Fruit fly (Drosophila melanogaster) whole organism, embryonic: ENCODE data around the gene CG14440.

Experiments used
- Aef1 ChIP-seq: fragments of 200-800 bp; sonication (Bioruptor generic); IDR thresholded peaks from 3 replicates; pipeline ENCODE4 v1.3.6; 2022; ENCODE audit warnings: missing biosample characterization, missing genetic modification characterization
- Atf-2 ChIP-seq: fragments of 200-800 bp; sonication (Bioruptor generic); optimal IDR thresholded peaks from 2 replicates; lab custom pipeline; 2016; ENCODE audit warnings: missing biosample characterization, missing genetic modification characterization
- Awh ChIP-seq: fragments of 200-800 bp; sonication (Bioruptor generic); IDR thresholded peaks from 2 replicates; pipeline ENCODE4, ENCODE4 v1.3.6; 2022; ENCODE audit warnings: missing biosample characterization, missing genetic modification characterization
- B-H1 ChIP-seq: fragments of 200-800 bp; sonication (Bioruptor generic); IDR thresholded peaks from 3 replicates; pipeline ENCODE4 v1.3.6; 2022; ENCODE audit warnings: missing biosample characterization, missing genetic modification characterization
- CG10321 ChIP-seq: fragments of 200-800 bp; sonication (Bioruptor generic); IDR thresholded peaks from 2 replicates; pipeline ENCODE4 v1.3.6; 2022; ENCODE audit warnings: missing biosample characterization, missing genetic modification characterization
- CG10366 ChIP-seq: fragments of 200-800 bp; sonication (Bioruptor generic); IDR thresholded peaks from 2 replicates; pipeline ENCODE4 v1.3.6; 2022; ENCODE audit warnings: missing biosample characterization, missing genetic modification characterization
- CG12071 ChIP-seq: fragments of 200-800 bp; sonication (Bioruptor generic); optimal IDR thresholded peaks from 3 replicates; lab custom pipeline; 2018; ENCODE audit warnings: missing biosample characterization, mild to moderate bottlenecking, missing genetic modification characterization
- CG12104 ChIP-seq: fragments of 200-800 bp; sonication (Bioruptor generic); optimal IDR thresholded peaks from 3 replicates; lab custom pipeline; 2016; ENCODE audit warnings: missing biosample characterization, missing genetic modification characterization
- CG14667 ChIP-seq: fragments of 200-800 bp; sonication (Bioruptor generic); IDR thresholded peaks from 2 replicates; pipeline ENCODE4 v1.3.6; 2022; ENCODE audit warnings: missing biosample characterization, missing genetic modification characterization
- CG17912 ChIP-seq: fragments of 200-800 bp; sonication (Bioruptor generic); optimal IDR thresholded peaks from 2 replicates; lab custom pipeline; 2018; ENCODE audit warnings: missing biosample characterization, mild to moderate bottlenecking, missing genetic modification characterization
- CG18764 ChIP-seq: fragments of 200-800 bp; sonication (Bioruptor generic); optimal IDR thresholded peaks from 3 replicates; lab custom pipeline; 2016; ENCODE audit warnings: missing biosample characterization, missing genetic modification characterization
- CG2678 ChIP-seq: fragments of 200-800 bp; sonication (Bioruptor generic); optimal IDR thresholded peaks from 3 replicates; lab custom pipeline; 2019; ENCODE audit warnings: missing biosample characterization, mild to moderate bottlenecking, missing genetic modification characterization, moderate library complexity
- CG31441 ChIP-seq: fragments of 200-800 bp; sonication (Bioruptor generic); IDR thresholded peaks from 2 replicates; pipeline ENCODE4 v1.3.6; 2022; ENCODE audit warnings: missing biosample characterization, missing genetic modification characterization
- CG32532 ChIP-seq: fragments of 200-800 bp; sonication (Bioruptor generic); IDR thresholded peaks from 2 replicates; pipeline ENCODE4 v1.3.6; 2022; ENCODE audit warnings: missing biosample characterization, missing genetic modification characterization
- CG34422 ChIP-seq: fragments of 200-800 bp; sonication (Bioruptor generic); IDR thresholded peaks from 3 replicates; pipeline ENCODE4 v1.3.6; 2022; ENCODE audit warnings: missing biosample characterization, missing genetic modification characterization
- CG42726 ChIP-seq: fragments of 200-800 bp; sonication (Bioruptor generic); IDR thresholded peaks from 2 replicates; pipeline ENCODE4 v1.3.6; 2022; ENCODE audit warnings: missing biosample characterization, missing genetic modification characterization; ENCODE audit not compliant: partially characterized antibody
- CG4617 ChIP-seq: fragments of 200-800 bp; sonication (Bioruptor generic); optimal IDR thresholded peaks from 3 replicates; lab custom pipeline; 2016; ENCODE audit warnings: missing biosample characterization, missing genetic modification characterization, borderline replicate concordance
- CG4707 ChIP-seq: fragments of 200-800 bp; sonication (Bioruptor generic); optimal IDR thresholded peaks from 2 replicates; lab custom pipeline; 2018; ENCODE audit warnings: missing biosample characterization, mild to moderate bottlenecking, missing genetic modification characterization, moderate library complexity
- CG5245 ChIP-seq: fragments of 200-800 bp; sonication (Bioruptor generic); optimal IDR thresholded peaks from 3 replicates; lab custom pipeline; 2016; ENCODE audit warnings: missing biosample characterization, missing genetic modification characterization
- CG5953 ChIP-seq: fragments of 200-800 bp; sonication (Bioruptor generic); IDR thresholded peaks from 2 replicates; pipeline ENCODE4 v1.3.6; 2022; ENCODE audit warnings: missing biosample characterization, missing genetic modification characterization
- CG6254 ChIP-seq: fragments of 200-800 bp; sonication (Bioruptor generic); optimal IDR thresholded peaks from 3 replicates; lab custom pipeline; 2017; ENCODE audit warnings: mild to moderate bottlenecking, missing biosample characterization, missing genetic modification reagents, missing genetic modification characterization
- CG6683 ChIP-seq: fragments of 200-800 bp; sonication (Bioruptor generic); optimal IDR thresholded peaks from 2 replicates; lab custom pipeline; 2017; ENCODE audit warnings: missing biosample characterization, mild to moderate bottlenecking, missing genetic modification characterization, missing genetic modification reagents
- Dip2 ChIP-seq: fragments of 200-800 bp; sonication (Bioruptor generic); IDR thresholded peaks from 2 replicates; pipeline ENCODE4 v1.3.6; 2022; ENCODE audit warnings: missing biosample characterization, missing genetic modification characterization
- Doc2 ChIP-seq: fragments of 200-800 bp; sonication (Bioruptor generic); IDR thresholded peaks from 2 replicates; pipeline ENCODE4 v1.3.6; 2022; ENCODE audit warnings: missing biosample characterization, missing genetic modification characterization
- HmgD ChIP-seq: fragments of 200-800 bp; sonication (Bioruptor generic); optimal IDR thresholded peaks from 3 replicates; lab custom pipeline; 2016; ENCODE audit warnings: missing biosample characterization, missing genetic modification characterization
- Hr39 ChIP-seq: fragments of >200 bp; optimal IDR thresholded peaks from 2 replicates; lab custom pipeline; 2017
- Lim3 ChIP-seq: fragments of 200-800 bp; sonication (Bioruptor generic); IDR thresholded peaks from 2 replicates; pipeline ENCODE4 v1.3.6; 2022; ENCODE audit warnings: missing biosample characterization, missing genetic modification characterization
- Myb ChIP-seq: fragments of 200-800 bp; sonication (Bioruptor generic); optimal IDR thresholded peaks from 2 replicates; lab custom pipeline; 2016; ENCODE audit warnings: missing biosample characterization, missing genetic modification characterization
- NfI ChIP-seq: fragments of 200-800 bp; sonication (Bioruptor generic); optimal IDR thresholded peaks from 3 replicates; lab custom pipeline; 2018; ENCODE audit warnings: missing biosample characterization, mild to moderate bottlenecking, missing genetic modification characterization, moderate library complexity
- Pdp1 ChIP-seq, 2 experiments: fragments of 200-800 bp; sonication (Bioruptor generic); optimal IDR thresholded peaks; 3 replicates each; lab custom pipeline; 2016; ENCODE audit warnings: missing biosample characterization in 2 of 2, missing genetic modification characterization in 2 of 2, mild to moderate bottlenecking in 1 of 2, moderate library complexity in 1 of 2
- Taf1 ChIP-seq: fragments of 200-800 bp; sonication (Bioruptor generic); IDR thresholded peaks from 2 replicates; pipeline ENCODE4 v1.3.6; 2022; ENCODE audit warnings: missing biosample characterization, missing genetic modification characterization
- ara ChIP-seq: fragments of 200-800 bp; sonication (Bioruptor generic); IDR thresholded peaks from 2 replicates; pipeline ENCODE4 v1.3.6; 2022; ENCODE audit warnings: missing biosample characterization, missing genetic modification characterization
- bbx ChIP-seq: fragments of 200-800 bp; sonication (Bioruptor generic); IDR thresholded peaks from 2 replicates; pipeline ENCODE4 v1.3.6; 2022; ENCODE audit warnings: missing biosample characterization, missing genetic modification characterization; ENCODE audit not compliant: partially characterized antibody
- chif ChIP-seq, 2 experiments: fragments of 200-800 bp; sonication (Bioruptor generic); optimal IDR thresholded peaks; 3 replicates each; lab custom pipeline; 2016; ENCODE audit warnings: missing biosample characterization in 2 of 2, missing genetic modification characterization in 2 of 2
- dan ChIP-seq: fragments of 200-800 bp; sonication (Bioruptor generic); IDR thresholded peaks from 2 replicates; pipeline ENCODE4 v1.3.6; 2022; ENCODE audit warnings: missing biosample characterization, missing genetic modification characterization
- dimm ChIP-seq: fragments of 200-800 bp; sonication (Bioruptor generic); IDR thresholded peaks from 2 replicates; pipeline ENCODE4 v1.3.6; 2022; ENCODE audit warnings: missing biosample characterization, missing genetic modification characterization
- dpn ChIP-seq, 2 experiments: fragments of 200-800 bp; sonication (Bioruptor generic); optimal IDR thresholded peaks; 3 replicates each; lab custom pipeline; 2016; ENCODE audit warnings: missing biosample characterization in 2 of 2, missing genetic modification characterization in 2 of 2
- emc ChIP-seq: fragments of 200-800 bp; sonication (Bioruptor generic); optimal IDR thresholded peaks from 2 replicates; lab custom pipeline; 2016; ENCODE audit warnings: missing biosample characterization, missing genetic modification characterization
- esg ChIP-seq: fragments of 200-800 bp; sonication (Bioruptor generic); conservative IDR thresholded peaks from 2 replicates; pipeline ENCODE4 v1.3.6; 2022; ENCODE audit warnings: missing biosample characterization, missing genetic modification characterization
- ewg ChIP-seq: fragments of 200-800 bp; sonication (Bioruptor generic); optimal IDR thresholded peaks from 3 replicates; lab custom pipeline; 2017; ENCODE audit warnings: mild to moderate bottlenecking, missing biosample characterization, missing genetic modification reagents, missing genetic modification characterization
- exex ChIP-seq: fragments of 200-800 bp; sonication (Bioruptor generic); optimal IDR thresholded peaks from 4 replicates; lab custom pipeline; 2018; ENCODE audit warnings: missing biosample characterization, mild to moderate bottlenecking, missing genetic modification characterization, moderate library complexity
- gfzf ChIP-seq: fragments of 200-800 bp; sonication (Bioruptor generic); optimal IDR thresholded peaks from 2 replicates; lab custom pipeline; 2016; ENCODE audit warnings: missing biosample characterization, mild to moderate bottlenecking, missing genetic modification characterization, moderate library complexity
- insv ChIP-seq, 2 experiments: fragments of 200-800 bp; sonication (Bioruptor generic); optimal IDR thresholded peaks; 3 replicates each; lab custom pipeline; 2016 to 2018; ENCODE audit warnings: missing biosample characterization in 2 of 2, missing genetic modification characterization in 2 of 2
- lab ChIP-seq: fragments of 200-800 bp; sonication (Bioruptor generic); optimal IDR thresholded peaks from 3 replicates; lab custom pipeline; 2017; ENCODE audit warnings: missing biosample characterization, missing genetic modification characterization, mild to moderate bottlenecking, moderate library complexity, missing genetic modification reagents
- pita ChIP-seq: fragments of 200-800 bp; sonication (Bioruptor generic); optimal IDR thresholded peaks from 2 replicates; lab custom pipeline; 2017; ENCODE audit warnings: missing biosample characterization, mild to moderate bottlenecking, missing genetic modification characterization
- row ChIP-seq: fragments of 200-800 bp; sonication (Bioruptor generic); IDR thresholded peaks from 3 replicates; pipeline ENCODE4 v1.3.6; 2022; ENCODE audit warnings: missing biosample characterization, missing genetic modification characterization
- run ChIP-seq: fragments of 200-800 bp; sonication (Bioruptor generic); optimal IDR thresholded peaks from 3 replicates; lab custom pipeline; 2018; ENCODE audit warnings: missing biosample characterization, mild to moderate bottlenecking, missing genetic modification characterization
- scrt ChIP-seq: fragments of 200-800 bp; sonication (Bioruptor generic); optimal IDR thresholded peaks from 2 replicates; lab custom pipeline; 2018; ENCODE audit warnings: missing biosample characterization, mild to moderate bottlenecking, missing genetic modification characterization, moderate library complexity
- sqz ChIP-seq: fragments of 200-800 bp; sonication (Bioruptor generic); optimal IDR thresholded peaks from 3 replicates; lab custom pipeline; 2018; ENCODE audit warnings: missing biosample characterization, mild to moderate bottlenecking, missing genetic modification characterization
- toy ChIP-seq: fragments of 200-800 bp; sonication (Bioruptor generic); IDR thresholded peaks from 2 replicates; pipeline ENCODE4 v1.3.6; 2022; ENCODE audit warnings: missing biosample characterization, missing genetic modification characterization
- zfh2 ChIP-seq: fragments of 200-800 bp; sonication (Bioruptor generic); optimal IDR thresholded peaks from 2 replicates; lab custom pipeline; 2016; ENCODE audit warnings: missing biosample characterization, missing genetic modification characterization

Gene CG14440

dm6 chrX:6699255-6699885 is 1.0 kb upstream of the CG14440 start, which contains the start of gene CG14441 (continued):
- TF ChIP-seq dpn (GFP tag; optimal IDR thresholded peaks at IDR 0.05; lab: Kevin White, UChicago) (peak; percentile 5 to 21), bbx (peak; percentile 97), CG4707 (GFP tag; lab: Kevin White, UChicago) (peak; percentile 41), ewg (GFP tag; lab: Kevin White, UChicago) (no peak), Taf1 (GFP tag; lab: Robert Waterston, UW) (no peak), Atf-2 (GFP tag; lab: Kevin White, UChicago) (peak; percentile 32), CG34422 (GFP tag; lab: Robert Waterston, UW) (peak; percentile 65; the same call in 1 of the 3 replicates), zfh2 (GFP tag; lab: Kevin White, UChicago) (no peak), chif (GFP tag; optimal IDR thresholded peaks at IDR 0.05; lab: Kevin White, UChicago) (no peak), ara (GFP tag; lab: Robert Waterston, UW) (0 out of 2 replicates have a peak, but pooled peaks have one; percentile 34), Lim3 (GFP tag; lab: Robert Waterston, UW) (no peak), Doc2 (GFP tag; lab: Robert Waterston, UW) (no peak), CG6683 (GFP tag; lab: Kevin White, UChicago) (peak; percentile 54), sqz (peak; percentile 30), toy (GFP tag; lab: Robert Waterston, UW) (0 out of 2 replicates have a peak, but pooled peaks have one; percentile 27), Hr39 (lab: Kevin White, UChicago) (no peak), Myb (GFP tag; lab: Kevin White, UChicago) (peak; percentile 4), gfzf (GFP tag; lab: Kevin White, UChicago) (no peak), row (GFP tag; lab: Robert Waterston, UW) (peak; percentile 98), scrt (GFP tag; lab: Kevin White, UChicago) (peak; percentile 67), CG4617 (GFP tag; lab: Kevin White, UChicago) (no peak), CG12071 (GFP tag; lab: Kevin White, UChicago) (no peak), emc (no peak), CG12104 (peak; percentile 31), CG17912 (GFP tag; lab: Kevin White, UChicago) (no peak), CG5245 (GFP tag; lab: Kevin White, UChicago) (no peak), run (no peak), dan (GFP tag; lab: Robert Waterston, UW) (no peak), dimm (GFP tag; lab: Robert Waterston, UW) (no peak), CG10366 (GFP tag; lab: Robert Waterston, UW) (no peak), CG18764 (no peak), CG42726 (peak; percentile 62), esg (GFP tag; lab: Robert Waterston, UW) (no peak), CG2678 (tag; lab: Kevin White, UChicago) (peak; percentile 62), CG6254 (GFP tag; lab: Kevin White, UChicago) (peak; percentile 34), Pdp1 (GFP tag; optimal IDR thresholded peaks at IDR 0.05; lab: Kevin White, UChicago) (peak; percentile 16 to 30), NfI (GFP tag; lab: Kevin White, UChicago) (peak; percentile 43), pita (GFP tag; lab: Kevin White, UChicago) (no peak), exex (peak; percentile 49), Aef1 (GFP tag; lab: Robert Waterston, UW) (no peak), CG5953 (no peak), B-H1 (GFP tag; lab: Robert Waterston, UW) (no peak), Awh (GFP tag; lab: Robert Waterston, UW) (no peak), CG14667 (GFP tag; lab: Robert Waterston, UW) (no peak), insv (GFP tag; optimal IDR thresholded peaks at IDR 0.05; lab: Kevin White, UChicago) (peak in 1 of 2 experiments; percentile 44), Dip2 (GFP tag; lab: Robert Waterston, UW) (no peak), CG31441 (GFP tag; lab: Robert Waterston, UW) (peak; percentile 47; the same call in 1 of the 2 replicates), HmgD (peak; percentile 13), lab (GFP tag; lab: Kevin White, UChicago) (peak; percentile 75), CG10321 (GFP tag; lab: Robert Waterston, UW) (no peak), CG32532 (GFP tag; lab: Robert Waterston, UW) (peak; percentile 63)
